Fruit fly (Drosophila melanogaster): Measurements from ENCODE around the gene sick.

sick gene

dm6 chr2L:19855235-19855634 is 59.1 kb downstream of the sick start:
- TF ChIP-seq Ets98B (GFP tag; IDR thresholded peaks at IDR 0.05): no peak
- TF ChIP-seq CG13204 (GFP tag; optimal IDR thresholded peaks at IDR 0.05): no peak

- TF ChIP-seq CG9948 (tag; optimal IDR thresholded peaks at IDR 0.05): no peak
- no peak for TF ChIP-seq CG8301 (tag; optimal IDR thresholded peaks at IDR 0.05)
- TF ChIP-seq CG13204 (GFP tag; optimal IDR thresholded peaks at IDR 0.05): no peak
- TF ChIP-seq CG12605 (GFP tag; IDR thresholded peaks at IDR 0.05): no peak
- TF ChIP-seq CG34367 (tag; optimal IDR thresholded peaks at IDR 0.05): no peak
- TF ChIP-seq Ets98B (GFP tag; IDR thresholded peaks at IDR 0.05): no peak
- no peak for TF ChIP-seq CG32121 (GFP tag; IDR thresholded peaks at IDR 0.05)
- TF ChIP-seq CG4496 (GFP tag; IDR thresholded peaks at IDR 0.05): no peak
- TF ChIP-seq CG14655 (GFP tag; optimal IDR thresholded peaks at IDR 0.05): no peak
- TF ChIP-seq CG10348 (GFP tag; IDR thresholded peaks at IDR 0.05): no peak
- no peak for TF ChIP-seq Pif1A (GFP tag; optimal IDR thresholded peaks at IDR 0.05)
- no peak for TF ChIP-seq D1 (tag; optimal IDR thresholded peaks at IDR 0.05)
- no peak for TF ChIP-seq gl (tag; optimal IDR thresholded peaks at IDR 0.05)
- no peak for TF ChIP-seq EcR (GFP tag; optimal IDR thresholded peaks at IDR 0.05)
- no peak for TF ChIP-seq Snoo (tag; optimal IDR thresholded peaks at IDR 0.05)
Measured at dm6 chr2L:19859746-19860145, 63.6 kb downstream of the sick start.

- TF ChIP-seq CG10348 (GFP tag; IDR thresholded peaks at IDR 0.05): peak; percentile 70; the same call in 1 of the 2 replicates
- TF ChIP-seq CG8301 (tag; optimal IDR thresholded peaks at IDR 0.05): peak; percentile 83
- peak; percentile 81 for TF ChIP-seq rn (GFP tag; IDR thresholded peaks at IDR 0.05)
- TF ChIP-seq CG15710 (tag; optimal IDR thresholded peaks at IDR 0.05): peak; percentile 89
- TF ChIP-seq fd96Ca (GFP tag; IDR thresholded peaks at IDR 0.05): peak; percentile 91
- TF ChIP-seq gl (tag; optimal IDR thresholded peaks at IDR 0.05): peak; percentile 65
- TF ChIP-seq CG12605 (GFP tag; IDR thresholded peaks at IDR 0.05): peak; percentile 82
- TF ChIP-seq Pif1A (GFP tag; optimal IDR thresholded peaks at IDR 0.05): peak; percentile 88
- TF ChIP-seq CG32121 (GFP tag; IDR thresholded peaks at IDR 0.05): peak; percentile 95
- TF ChIP-seq CG17806 (tag; optimal IDR thresholded peaks at IDR 0.05): peak; percentile 80
- TF ChIP-seq EcR (GFP tag; optimal IDR thresholded peaks at IDR 0.05): peak; percentile 56
- peak; percentile 95 for TF ChIP-seq Ets98B (GFP tag; IDR thresholded peaks at IDR 0.05)
- peak; percentile 77 for TF ChIP-seq CG9948 (tag; optimal IDR thresholded peaks at IDR 0.05)
- TF ChIP-seq Pif1B (GFP tag; optimal IDR thresholded peaks at IDR 0.05): peak; percentile 68
- TF ChIP-seq CG14655 (GFP tag; optimal IDR thresholded peaks at IDR 0.05): peak; percentile 83
- peak; percentile 31 for TF ChIP-seq D1 (tag; optimal IDR thresholded peaks at IDR 0.05)
- TF ChIP-seq CG8159 (tag; optimal IDR thresholded peaks at IDR 0.05): peak; percentile 76
- TF ChIP-seq CG4496 (GFP tag; IDR thresholded peaks at IDR 0.05): peak; percentile 94
- TF ChIP-seq CG13204 (GFP tag; optimal IDR thresholded peaks at IDR 0.05): peak; percentile 39
- TF ChIP-seq Snoo (tag; optimal IDR thresholded peaks at IDR 0.05): peak; percentile 85
- TF ChIP-seq CG34367 (tag; optimal IDR thresholded peaks at IDR 0.05): peak; percentile 85
Measured at dm6 chr2L:19865539-19866068, 69.4 kb downstream of the sick start.

- TF ChIP-seq CG12605 (GFP tag; IDR thresholded peaks at IDR 0.05): no peak
- peak; percentile 6 for TF ChIP-seq CG9948 (tag; optimal IDR thresholded peaks at IDR 0.05)
- peak; percentile 19 for TF ChIP-seq CG14655 (GFP tag; optimal IDR thresholded peaks at IDR 0.05)
- TF ChIP-seq EcR (GFP tag; optimal IDR thresholded peaks at IDR 0.05): no peak
- no peak for TF ChIP-seq CG15710 (tag; optimal IDR thresholded peaks at IDR 0.05)
Measured at dm6 chr2L:19866540-19867318, 70.6 kb downstream of the sick start.

- TF ChIP-seq EcR (GFP tag; optimal IDR thresholded peaks at IDR 0.05) (peak; percentile 97), Ets98B (GFP tag; IDR thresholded peaks at IDR 0.05) (no peak)
Measured at dm6 chr2L:19869463-19869862, 73.3 kb downstream of the sick start.

- peak; percentile 82 for TF ChIP-seq CG8159 (tag; optimal IDR thresholded peaks at IDR 0.05)
- no peak for TF ChIP-seq EcR (GFP tag; optimal IDR thresholded peaks at IDR 0.05)
- peak; percentile 30 for TF ChIP-seq D1 (tag; optimal IDR thresholded peaks at IDR 0.05)
- peak; percentile 74 for TF ChIP-seq CG15710 (tag; optimal IDR thresholded peaks at IDR 0.05)
- TF ChIP-seq CG34367 (tag; optimal IDR thresholded peaks at IDR 0.05): peak; percentile 64
- TF ChIP-seq CG8301 (tag; optimal IDR thresholded peaks at IDR 0.05): peak; percentile 61
- TF ChIP-seq CG12605 (GFP tag; IDR thresholded peaks at IDR 0.05): peak; percentile 49
- TF ChIP-seq CG14655 (GFP tag; optimal IDR thresholded peaks at IDR 0.05): peak; percentile 71
- TF ChIP-seq Ets98B (GFP tag; IDR thresholded peaks at IDR 0.05): peak; percentile 81
- peak; percentile 69 for TF ChIP-seq CG32121 (GFP tag; IDR thresholded peaks at IDR 0.05)
- peak; percentile 93 for TF ChIP-seq CG4496 (GFP tag; IDR thresholded peaks at IDR 0.05)
- TF ChIP-seq CG9948 (tag; optimal IDR thresholded peaks at IDR 0.05): peak; percentile 79
- TF ChIP-seq Pif1A (GFP tag; optimal IDR thresholded peaks at IDR 0.05): peak; percentile 87
- TF ChIP-seq CG10348 (GFP tag; IDR thresholded peaks at IDR 0.05): peak; percentile 53
- no peak for TF ChIP-seq CG13204 (GFP tag; optimal IDR thresholded peaks at IDR 0.05)
- TF ChIP-seq Pif1B (GFP tag; optimal IDR thresholded peaks at IDR 0.05): peak; percentile 69
- peak; percentile 84 for TF ChIP-seq CG17806 (tag; optimal IDR thresholded peaks at IDR 0.05)
- peak; percentile 77 for TF ChIP-seq Snoo (tag; optimal IDR thresholded peaks at IDR 0.05)
- peak; percentile 85 for TF ChIP-seq fd96Ca (GFP tag; IDR thresholded peaks at IDR 0.05)
- peak; percentile 70 for TF ChIP-seq rn (GFP tag; IDR thresholded peaks at IDR 0.05)
- TF ChIP-seq gl (tag; optimal IDR thresholded peaks at IDR 0.05): peak; percentile 65
Measured at dm6 chr2L:19869937-19870336, 73.8 kb downstream of the sick start.
